Worm (Caenorhabditis elegans) whole organism, L1 larva: ENCODE data around the gene rabr-4.
A peak's percentile ranks its signal among the peaks of the same experiment; 100 is the strongest.

Experiments used
- C04F5.9 ChIP-seq: sonication (generic microtip); optimal IDR thresholded peaks from 2 replicates; lab custom pipeline; 2016; ENCODE audit warnings: missing genetic modification characterization, missing compliant biosample characterization
- F16B12.6 ChIP-seq: fragments of 150-350 bp; optimal IDR thresholded peaks from 2 replicates; lab custom pipeline; 2014; ENCODE audit warnings: missing biosample characterization, missing genetic modification characterization
- Y116A8C.19 ChIP-seq: sonication (generic microtip); optimal IDR thresholded peaks from 2 replicates; lab custom pipeline; 2016; ENCODE audit warnings: missing compliant biosample characterization, missing genetic modification characterization, borderline replicate concordance
- alr-1 ChIP-seq: fragments of 200-800 bp; sonication (Bioruptor generic); optimal IDR thresholded peaks from 2 replicates; lab custom pipeline; 2018; ENCODE audit warnings: borderline replicate concordance, mild to moderate bottlenecking, missing genetic modification characterization, missing compliant biosample characterization
- ama-1 ChIP-seq: fragments of 150-350 bp; optimal IDR thresholded peaks from 2 replicates; lab custom pipeline; 2014
- blmp-1 ChIP-seq: fragments of 150-350 bp; optimal IDR thresholded peaks from 2 replicates; lab custom pipeline; 2014; ENCODE audit warnings: missing biosample characterization, missing genetic modification characterization
- ceh-63 ChIP-seq: fragments of 200-800 bp; sonication (Bioruptor generic); optimal IDR thresholded peaks from 2 replicates; lab custom pipeline; 2018; ENCODE audit warnings: mild to moderate bottlenecking, missing genetic modification characterization, missing compliant biosample characterization
- ceh-8 ChIP-seq: fragments of 200-800 bp; sonication (Bioruptor generic); optimal IDR thresholded peaks from 2 replicates; lab custom pipeline; 2018; ENCODE audit warnings: mild to moderate bottlenecking, missing genetic modification characterization, moderate library complexity, missing compliant biosample characterization
- ceh-82 ChIP-seq, 3 experiments: fragments of 150-350 bp in 1 of 3; sonication (generic microtip) in 2 of 3; optimal IDR thresholded peaks; 2 replicates each; lab custom pipeline; 2014 to 2017; ENCODE audit warnings: missing biosample characterization in 3 of 3, missing genetic modification characterization in 3 of 3
- ceh-88 ChIP-seq: fragments of 200-800 bp; sonication (Bioruptor generic); IDR thresholded peaks from 2 replicates; pipeline ENCODE4 v1.3.6; 2022; ENCODE audit warnings: missing genetic modification characterization, missing compliant biosample characterization
- ces-1 ChIP-seq: fragments of 150-350 bp; optimal IDR thresholded peaks from 2 replicates; lab custom pipeline; 2014; ENCODE audit warnings: missing biosample characterization, missing genetic modification reagents, missing genetic modification characterization
- efl-1 ChIP-seq, 4 experiments: fragments of 150-350 bp; optimal IDR thresholded peaks in 3 of 4; peaks in 1 of 4; 1 replicate in 1 of 4; 2 replicates in 3 of 4; lab custom pipeline; 2014; ENCODE audit warnings: missing biosample characterization in 2 of 4, missing genetic modification characterization in 2 of 4, missing genetic modification reagents in 2 of 4
- efl-3 ChIP-seq: fragments of 200-800 bp; sonication (Bioruptor generic); optimal IDR thresholded peaks from 2 replicates; lab custom pipeline; 2018; ENCODE audit warnings: mild to moderate bottlenecking, missing genetic modification characterization, missing compliant biosample characterization
- egl-13 ChIP-seq: sonication (generic microtip); optimal IDR thresholded peaks from 2 replicates; lab custom pipeline; 2016; ENCODE audit warnings: missing genotype, missing genetic modification reagents, missing genetic modification characterization, missing compliant biosample characterization
- elt-2 ChIP-seq: sonication (generic microtip); optimal IDR thresholded peaks from 2 replicates; lab custom pipeline; 2016; ENCODE audit warnings: missing genetic modification characterization, mild to moderate bottlenecking, inconsistent platforms, missing compliant biosample characterization, missing genetic modification reagents
- elt-3 ChIP-seq, 6 experiments: fragments of 150-350 bp in 1 of 6; sonication (generic microtip); optimal IDR thresholded peaks; 2 replicates each; lab custom pipeline; 2017 to 2018; ENCODE audit warnings: missing biosample characterization in 6 of 6, missing genetic modification characterization in 6 of 6, inconsistent platforms in 1 of 6
- ets-5 ChIP-seq: fragments of 200-800 bp; sonication (Bioruptor generic); IDR thresholded peaks from 2 replicates; pipeline ENCODE4 v1.3.6; 2022; ENCODE audit warnings: missing genetic modification characterization, missing compliant biosample characterization
- fkh-10 ChIP-seq: sonication (generic microtip); optimal IDR thresholded peaks from 2 replicates; lab custom pipeline; 2017; ENCODE audit warnings: missing biosample characterization, missing genetic modification reagents, missing genetic modification characterization
- hlh-17 ChIP-seq: fragments of 200-800 bp; sonication (Bioruptor generic); optimal IDR thresholded peaks from 2 replicates; lab custom pipeline; 2018; ENCODE audit warnings: missing genetic modification characterization, mild to moderate bottlenecking, missing compliant biosample characterization, moderate library complexity, borderline replicate concordance
- irx-1 ChIP-seq: sonication (generic microtip); optimal IDR thresholded peaks from 2 replicates; lab custom pipeline; 2016; ENCODE audit warnings: missing genetic modification characterization, missing compliant biosample characterization
- isw-1 ChIP-seq: fragments of 200-800 bp; sonication (Bioruptor generic); IDR thresholded peaks from 2 replicates; pipeline ENCODE4 v1.3.6; 2022; ENCODE audit warnings: missing genetic modification characterization, missing compliant biosample characterization
- lin-13 ChIP-seq: fragments of 150-350 bp; optimal IDR thresholded peaks from 2 replicates; lab custom pipeline; 2014; ENCODE audit warnings: missing biosample characterization, missing genetic modification reagents, missing genetic modification characterization
- lin-14 ChIP-seq: fragments of 200-800 bp; sonication (Bioruptor generic); optimal IDR thresholded peaks from 2 replicates; lab custom pipeline; 2018; ENCODE audit warnings: mild to moderate bottlenecking, missing genetic modification characterization, moderate library complexity, missing compliant biosample characterization
- lin-15B ChIP-seq: fragments of 150-350 bp; sonication (generic microtip); optimal IDR thresholded peaks from 3 replicates; lab custom pipeline; 2014; ENCODE audit warnings: missing biosample characterization, missing genetic modification characterization
- lin-35 ChIP-seq, 2 experiments: fragments of 150-350 bp; optimal IDR thresholded peaks; 2 replicates each; lab custom pipeline; 2014; ENCODE audit warnings: missing biosample characterization in 2 of 2, missing genetic modification characterization in 2 of 2, missing genetic modification reagents in 2 of 2
- lin-39 ChIP-seq: fragments of 150-350 bp; optimal IDR thresholded peaks from 2 replicates; lab custom pipeline; 2014; ENCODE audit warnings: missing biosample characterization, missing genetic modification reagents, missing genetic modification characterization
- lir-3 ChIP-seq: sonication (generic microtip); optimal IDR thresholded peaks from 2 replicates; lab custom pipeline; 2016; ENCODE audit warnings: mild to moderate bottlenecking, missing genetic modification characterization, moderate library complexity, missing compliant biosample characterization; ENCODE audit not compliant: poor library complexity
- lsy-2 ChIP-seq, 2 experiments: fragments of 150-350 bp; optimal IDR thresholded peaks; 2 replicates each; lab custom pipeline; 2014; ENCODE audit warnings: missing biosample characterization in 2 of 2, missing genetic modification characterization in 2 of 2
- mdl-1 ChIP-seq, 2 experiments: fragments of 150-350 bp; optimal IDR thresholded peaks; 2 replicates each; lab custom pipeline; 2014 to 2017; ENCODE audit warnings: missing biosample characterization in 2 of 2, missing genetic modification characterization in 2 of 2, inconsistent platforms in 1 of 2
- mep-1 ChIP-seq: fragments of 150-350 bp; optimal IDR thresholded peaks from 2 replicates; lab custom pipeline; 2014; ENCODE audit warnings: missing biosample characterization, missing genetic modification characterization
- nhr-19 ChIP-seq: fragments of 200-800 bp; sonication (Bioruptor generic); conservative IDR thresholded peaks from 2 replicates; pipeline ENCODE4 v1.3.6; 2022; ENCODE audit warnings: missing genetic modification characterization, missing compliant biosample characterization
- nhr-237 ChIP-seq: fragments of 150-350 bp; optimal IDR thresholded peaks from 2 replicates; lab custom pipeline; 2014; ENCODE audit warnings: missing biosample characterization, missing genetic modification characterization
- nhr-71 ChIP-seq: sonication (generic microtip); optimal IDR thresholded peaks from 2 replicates; lab custom pipeline; 2016; ENCODE audit warnings: mild to moderate bottlenecking, missing genetic modification characterization, moderate library complexity, missing compliant biosample characterization
- nhr-76 ChIP-seq: sonication (generic microtip); optimal IDR thresholded peaks from 2 replicates; lab custom pipeline; 2017; ENCODE audit warnings: missing biosample characterization, missing genetic modification characterization
- nhr-84 ChIP-seq: sonication (generic microtip); optimal IDR thresholded peaks from 2 replicates; lab custom pipeline; 2017; ENCODE audit warnings: missing biosample characterization, missing genetic modification characterization
- nhr-85 ChIP-seq: sonication (generic microtip); peaks from one replicate; lab custom pipeline; 2016; ENCODE audit warnings: missing genetic modification characterization, inconsistent platforms, missing compliant biosample characterization
- pag-3 ChIP-seq: sonication (generic microtip); optimal IDR thresholded peaks from 2 replicates; lab custom pipeline; 2017; ENCODE audit warnings: missing genetic modification characterization, mild to moderate bottlenecking, missing compliant biosample characterization, antibody characterized with exemption, borderline replicate concordance; ENCODE audit not compliant: insufficient read depth
- rnt-1 ChIP-seq: sonication (generic microtip); optimal IDR thresholded peaks from 2 replicates; lab custom pipeline; 2016; ENCODE audit warnings: mild to moderate bottlenecking, missing genetic modification characterization, moderate library complexity, missing compliant biosample characterization
- sox-4 ChIP-seq: sonication (generic microtip); optimal IDR thresholded peaks from 2 replicates; lab custom pipeline; 2016; ENCODE audit warnings: missing genetic modification characterization, missing compliant biosample characterization
- sptf-1 ChIP-seq: fragments of 150-350 bp; optimal IDR thresholded peaks from 2 replicates; lab custom pipeline; 2014; ENCODE audit warnings: missing biosample characterization, missing genetic modification characterization
- tlp-1 ChIP-seq: fragments of 150-350 bp; optimal IDR thresholded peaks from 2 replicates; lab custom pipeline; 2014; ENCODE audit warnings: missing biosample characterization, missing genetic modification characterization
- unc-130 ChIP-seq: fragments of 150-350 bp; optimal IDR thresholded peaks from 2 replicates; lab custom pipeline; 2017; ENCODE audit warnings: missing biosample characterization, missing genetic modification characterization, inconsistent platforms
- unc-30 ChIP-seq: sonication (generic microtip); optimal IDR thresholded peaks from 2 replicates; lab custom pipeline; 2017; ENCODE audit warnings: missing biosample characterization, missing genetic modification characterization
- unc-98 ChIP-seq: fragments of 200-800 bp; sonication (Bioruptor generic); IDR thresholded peaks from 2 replicates; pipeline ENCODE4 v1.3.6; 2022; ENCODE audit warnings: missing genetic modification characterization, missing compliant biosample characterization
- xbp-1 ChIP-seq: sonication (generic microtip); optimal IDR thresholded peaks from 2 replicates; lab custom pipeline; 2016; ENCODE audit warnings: missing genetic modification characterization, missing compliant biosample characterization
- ztf-4 ChIP-seq: fragments of 150-350 bp; optimal IDR thresholded peaks from 2 replicates; lab custom pipeline; 2014; ENCODE audit warnings: missing biosample characterization, missing genetic modification characterization

The rabr-4 gene

ce11 chrV:16218972-16219757 lies 24.4 kb downstream of the rabr-4 start, which contains the start of gene glc-1:
Gene glc-1 (plus strand): TSS chrV:16219634.
- no peak for TF ChIP-seq lir-3 (tag; lab: Kevin White, UChicago)
- TF ChIP-seq efl-1 (optimal IDR thresholded peaks at IDR 0.05; lab: Kevin White, UChicago), result no peak
- TF ChIP-seq efl-1 (GFP tag; optimal IDR thresholded peaks at IDR 0.05 in 1 of 2; lab: Kevin White, UChicago), result no peak
- TF ChIP-seq mdl-1 (tag; optimal IDR thresholded peaks at IDR 0.05; lab: Kevin White, UChicago), result no peak
- no peak for TF ChIP-seq isw-1
- no peak for TF ChIP-seq efl-3 (GFP tag; lab: Kevin White, UChicago)
- no peak for TF ChIP-seq unc-130 (tag; lab: Kevin White, UChicago)
- no peak for TF ChIP-seq hlh-17 (GFP tag; lab: Kevin White, UChicago)
- TF ChIP-seq unc-30 (tag; lab: Kevin White, UChicago), result no peak
- no peak for TF ChIP-seq lin-13 (GFP tag; lab: Kevin White, UChicago)
- no peak for TF ChIP-seq sox-4 (tag; lab: Kevin White, UChicago)
- peak; percentile 30 for TF ChIP-seq blmp-1 (tag; lab: Kevin White, UChicago)
- peak; percentile 15 for TF ChIP-seq elt-2
- TF ChIP-seq nhr-237 (tag; lab: Kevin White, UChicago), result no peak
- no peak for TF ChIP-seq F16B12.6 (tag; lab: Kevin White, UChicago)
- TF ChIP-seq unc-98, result no peak
- TF ChIP-seq xbp-1 (tag; lab: Kevin White, UChicago), result no peak
- peak in 1 of 6 experiments; percentile 87 for TF ChIP-seq elt-3 (tag; optimal IDR thresholded peaks at IDR 0.05; lab: Kevin White, UChicago)
- TF ChIP-seq lin-15B (tag; lab: Kevin White, UChicago), result no peak
- no peak for TF ChIP-seq nhr-71 (tag; lab: Kevin White, UChicago)
- no peak for TF ChIP-seq nhr-76
- TF ChIP-seq ceh-63, result no peak
- no peak for TF ChIP-seq C04F5.9
- TF ChIP-seq ama-1 (lab: Kevin White, UChicago), result no peak
- no peak for TF ChIP-seq ces-1
- no peak for TF ChIP-seq Y116A8C.19
- no peak for TF ChIP-seq fkh-10 (GFP tag; lab: Kevin White, UChicago)
- TF ChIP-seq lin-35 (GFP tag; optimal IDR thresholded peaks at IDR 0.05; lab: Kevin White, UChicago), result peak in 1 of 2 experiments; percentile 9

DNA sequence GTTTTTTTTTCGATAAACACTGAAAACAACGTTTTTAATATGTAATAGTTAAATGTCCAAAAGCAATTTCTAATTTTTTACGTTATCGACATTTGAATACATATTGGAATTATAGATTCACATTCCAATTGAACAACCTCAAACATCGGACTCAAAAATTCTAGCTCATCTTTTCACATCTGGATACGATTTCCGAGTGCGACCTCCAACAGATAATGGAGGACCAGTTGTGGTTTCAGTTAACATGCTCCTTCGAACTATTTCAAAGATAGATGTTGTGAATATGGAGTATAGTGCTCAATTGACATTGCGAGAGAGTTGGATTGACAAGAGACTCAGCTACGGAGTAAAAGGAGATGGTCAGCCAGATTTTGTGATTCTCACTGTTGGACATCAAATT lies 25.3 kb downstream of the rabr-4 start:
- no peak for TF ChIP-seq ceh-8 (GFP tag; lab: Kevin White, UChicago)
- no peak for TF ChIP-seq lin-14 (GFP tag; lab: Kevin White, UChicago)
- no peak for TF ChIP-seq ztf-4 (tag; lab: Kevin White, UChicago)
- no peak for TF ChIP-seq ceh-88
- TF ChIP-seq pag-3 (tag; lab: Kevin White, UChicago), result no peak
- no peak for TF ChIP-seq mep-1
- TF ChIP-seq alr-1 (tag; lab: Kevin White, UChicago), result no peak
- no peak for TF ChIP-seq ama-1 (lab: Kevin White, UChicago)
- no peak for TF ChIP-seq fkh-10 (GFP tag; lab: Kevin White, UChicago)
- TF ChIP-seq egl-13 (tag; lab: Kevin White, UChicago), result no peak
- TF ChIP-seq lin-39 (tag; lab: Kevin White, UChicago), result no peak
- no peak for TF ChIP-seq ceh-63

DNA sequence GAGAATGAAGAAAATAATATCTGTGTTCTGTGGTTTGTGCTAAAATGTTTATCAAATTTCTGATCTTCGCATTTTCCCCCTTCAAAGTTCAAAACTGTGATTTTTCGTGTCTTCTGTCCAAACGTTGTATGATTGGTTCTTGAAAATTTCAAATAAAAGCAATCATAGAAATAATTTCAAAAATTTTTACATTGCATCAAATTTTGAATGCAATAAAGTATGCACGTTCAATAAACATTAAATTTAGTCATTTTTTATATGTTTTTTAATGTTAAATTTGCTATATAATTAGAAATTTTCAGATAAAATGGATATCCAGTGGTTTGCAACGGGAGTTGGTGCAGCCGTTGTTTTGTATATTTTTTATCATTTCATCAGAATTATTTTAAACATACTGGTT lies 29.3 kb downstream of the rabr-4 start, which contains the start of gene stdh-2:
Gene stdh-2, plus strand, starts transcription at position 301 of the 400 bp plus-strand sequence.
- no peak for TF ChIP-seq ceh-82 (tag; optimal IDR thresholded peaks at IDR 0.05; lab: Kevin White, UChicago)
- TF ChIP-seq mdl-1 (tag; optimal IDR thresholded peaks at IDR 0.05; lab: Kevin White, UChicago), result no peak
- no peak for TF ChIP-seq nhr-84 (tag; lab: Kevin White, UChicago)
- no peak for TF ChIP-seq hlh-17 (GFP tag; lab: Kevin White, UChicago)
- TF ChIP-seq tlp-1 (tag; lab: Kevin White, UChicago), result no peak
- no peak for TF ChIP-seq lsy-2 (tag; optimal IDR thresholded peaks at IDR 0.05; lab: Kevin White, UChicago)
- no peak for TF ChIP-seq nhr-85 (tag; lab: Kevin White, UChicago)
- TF ChIP-seq ceh-88, result no peak
- no peak for TF ChIP-seq irx-1
- TF ChIP-seq unc-30 (tag; lab: Kevin White, UChicago), result no peak
- no peak for TF ChIP-seq nhr-19
- TF ChIP-seq sptf-1 (tag; lab: Kevin White, UChicago), result no peak
- no peak for TF ChIP-seq elt-2
- no peak for TF ChIP-seq F16B12.6 (tag; lab: Kevin White, UChicago)
- no peak for TF ChIP-seq lin-35 (GFP tag; optimal IDR thresholded peaks at IDR 0.05; lab: Kevin White, UChicago)
- no peak for TF ChIP-seq rnt-1 (tag; lab: Kevin White, UChicago)
- TF ChIP-seq lir-3 (tag; lab: Kevin White, UChicago), result no peak
- TF ChIP-seq ets-5 (GFP tag; lab: Robert Waterston, UW), result no peak
- TF ChIP-seq ama-1 (lab: Kevin White, UChicago), result no peak
- no peak for TF ChIP-seq pag-3 (tag; lab: Kevin White, UChicago)
